Fruit fly (Drosophila melanogaster) whole organism, prepupa: ENCODE data around the gene smp-30.

Experiments
- CG11294 ChIP-seq: fragments of 200-800 bp; sonication (Bioruptor generic); IDR thresholded peaks from 2 replicates; pipeline ENCODE4 v1.3.6; 2022; ENCODE audit warnings: missing biosample characterization, missing genetic modification characterization
- CG15336 ChIP-seq: fragments of 200-800 bp; sonication (Bioruptor generic); IDR thresholded peaks from 2 replicates; pipeline ENCODE4 v1.3.6; 2022; ENCODE audit warnings: missing biosample characterization, missing genetic modification characterization
- CG34406 ChIP-seq: fragments of 200-800 bp; sonication (Bioruptor generic); optimal IDR thresholded peaks from 3 replicates; lab custom pipeline; 2016; ENCODE audit warnings: missing biosample characterization, missing genetic modification characterization
- CG6792 ChIP-seq: fragments of 200-800 bp; sonication (Bioruptor generic); optimal IDR thresholded peaks from 3 replicates; lab custom pipeline; 2016; ENCODE audit warnings: missing biosample characterization, missing genetic modification characterization
- Hr38 ChIP-seq: sonication (Bioruptor generic); optimal IDR thresholded peaks from 2 replicates; lab custom pipeline; 2016; ENCODE audit warnings: missing biosample characterization, missing genetic modification characterization
- dac ChIP-seq: fragments of 200-800 bp; sonication (Bioruptor generic); optimal IDR thresholded peaks from 2 replicates; lab custom pipeline; 2017; ENCODE audit warnings: missing biosample characterization, mild to moderate bottlenecking, missing genetic modification characterization
- eg ChIP-seq: fragments of 200-800 bp; sonication (Bioruptor generic); IDR thresholded peaks from 3 replicates; pipeline ENCODE4 v1.3.6; 2022; ENCODE audit warnings: missing biosample characterization, missing genetic modification characterization
- esn ChIP-seq: fragments of 200-800 bp; sonication (Bioruptor generic); optimal IDR thresholded peaks from 2 replicates; lab custom pipeline; 2016; ENCODE audit warnings: missing biosample characterization, mild to moderate bottlenecking, missing genetic modification characterization, moderate library complexity

- TF ChIP-seq CG6792 (peak; percentile 68), CG11294 (GFP tag; lab: Robert Waterston, UW) (0 out of 2 replicates have a peak, but pooled peaks have one; percentile 13), CG34406 (GFP tag; lab: Kevin White, UChicago) (peak; percentile 79), Hr38 (GFP tag; lab: Kevin White, UChicago) (no peak), CG15336 (GFP tag; lab: Robert Waterston, UW) (peak; percentile 86), eg (GFP tag; lab: Robert Waterston, UW) (peak; percentile 79), esn (GFP tag; lab: Kevin White, UChicago) (peak; percentile 71), dac (GFP tag; lab: Kevin White, UChicago) (no peak)
These were observed 22.0 kb downstream of the smp-30 start for dm6 chr3R:14728713-14729685.
